Worm (Caenorhabditis elegans): ENCODE measurements around the gene nspe-7.
A peak's percentile ranks its signal among the peaks of the same experiment; 100 is the strongest.

The nspe-7 gene

DNA sequence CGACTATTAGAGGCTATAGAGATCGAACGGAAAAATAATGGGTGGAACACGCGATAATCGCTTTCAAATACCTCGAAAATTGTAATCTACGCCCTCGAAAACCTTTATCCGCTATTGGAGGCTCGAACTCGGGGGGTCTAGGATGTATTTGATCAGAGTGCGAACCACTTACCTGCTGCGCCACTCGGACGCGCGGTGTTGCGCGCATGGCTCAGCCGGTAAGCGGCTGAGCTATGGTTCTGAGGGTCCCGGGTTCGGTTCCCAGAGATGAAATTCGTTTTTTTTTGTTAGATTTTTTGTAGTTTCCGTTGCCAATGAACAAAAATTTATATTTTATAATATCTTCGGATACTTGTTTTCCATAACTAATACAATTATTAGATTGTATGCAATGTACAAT lies 41.2 kb downstream of the nspe-7 start:
- TF ChIP-seq mcd-1 (GFP tag; IDR thresholded peaks at IDR 0.05), result peak; percentile 45
- TF ChIP-seq egrh-3 (GFP tag; IDR thresholded peaks at IDR 0.05), result peak; percentile 51; the same call in 1 of the 2 replicates
- 0 out of 2 replicates have a peak, but pooled peaks have one; percentile 33 for TF ChIP-seq zfh-2 (GFP tag; conservative IDR thresholded peaks at IDR 0.05)
- TF ChIP-seq attf-3 (GFP tag; conservative IDR thresholded peaks at IDR 0.05), result no peak
- no peak for TF ChIP-seq rpc-1 (optimal IDR thresholded peaks at IDR 0.05)
- TF ChIP-seq rpc-1 (tag; optimal IDR thresholded peaks at IDR 0.05), result peak; percentile 54
- no peak for TF ChIP-seq ceh-79 (tag; optimal IDR thresholded peaks at IDR 0.05)
- peak; percentile 90 for TF ChIP-seq ztf-28 (GFP tag; IDR thresholded peaks at IDR 0.05)
- no peak for TF ChIP-seq hrde-1 (tag; optimal IDR thresholded peaks at IDR 0.05; ENCODE audit: borderline replicate concordance)
- no peak for TF ChIP-seq sptf-2 (GFP tag; optimal IDR thresholded peaks at IDR 0.05)
- peak; percentile 77 for TF ChIP-seq tbp1 (GFP tag; optimal IDR thresholded peaks at IDR 0.05)
- no peak for TF ChIP-seq Y79H2A.3 (GFP tag; conservative IDR thresholded peaks at IDR 0.05)
- TF ChIP-seq D2030.7 (GFP tag; IDR thresholded peaks at IDR 0.05), result peak; percentile 63
- no peak for TF ChIP-seq ztf-6 (GFP tag; IDR thresholded peaks at IDR 0.05)
- peak; percentile 41; the same call in 1 of the 2 replicates for TF ChIP-seq pbrm-1 (GFP tag; IDR thresholded peaks at IDR 0.05)

DNA sequence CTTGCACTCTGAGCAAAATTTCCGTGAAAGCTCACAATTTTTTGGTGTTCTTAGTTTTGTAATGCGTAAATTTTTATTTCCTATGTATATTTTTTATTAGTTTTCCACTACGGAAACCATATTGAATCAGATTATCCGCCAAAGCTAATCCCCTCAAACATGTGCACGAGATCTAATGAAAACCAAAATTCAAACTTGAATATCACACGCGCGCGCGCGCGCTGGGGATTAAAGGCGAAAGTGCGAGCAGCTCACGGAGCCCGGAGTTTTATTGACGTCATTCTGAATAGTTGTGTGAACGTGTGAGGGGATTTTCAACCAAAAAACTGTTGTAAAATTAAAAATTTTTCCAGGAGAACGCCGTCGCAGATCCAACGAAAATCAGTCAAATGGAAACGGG lies 41.9 kb downstream of the nspe-7 start:
- TF ChIP-seq bed-1 (GFP tag; IDR thresholded peaks at IDR 0.05), result no peak
- no peak for TF ChIP-seq ZK185.1 (tag; optimal IDR thresholded peaks at IDR 0.05; ENCODE audit: poor library complexity, severe bottlenecking)
- TF ChIP-seq attf-3 (GFP tag; conservative IDR thresholded peaks at IDR 0.05), result no peak
- TF ChIP-seq egl-44 (GFP tag; IDR thresholded peaks at IDR 0.05), result no peak
- TF ChIP-seq zfh-2 (GFP tag; conservative IDR thresholded peaks at IDR 0.05), result peak; percentile 72
- peak; percentile 54; the same call in 1 of the 2 replicates for TF ChIP-seq lin-26 (GFP tag; IDR thresholded peaks at IDR 0.05)

DNA sequence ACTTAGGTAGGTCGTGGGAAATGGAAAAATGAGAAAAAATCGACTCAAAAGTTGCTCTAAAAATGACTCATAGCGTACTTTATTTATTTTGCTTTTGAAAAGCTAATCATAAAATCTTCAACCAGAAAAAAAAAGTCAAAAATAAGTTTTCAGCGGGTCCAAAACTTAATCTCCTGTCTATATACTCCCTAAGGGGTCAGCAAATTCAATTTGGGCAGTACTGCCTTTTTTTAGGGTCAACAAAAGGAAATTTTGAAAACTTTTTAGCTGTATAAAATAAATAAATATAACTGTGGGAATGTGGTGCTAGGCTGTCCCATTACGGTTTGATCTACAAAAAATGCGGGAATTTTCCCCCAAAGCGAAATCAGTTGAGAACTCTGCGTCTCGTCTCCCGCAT lies 42.4 kb downstream of the nspe-7 start:
- TF ChIP-seq rcor-1 (GFP tag; IDR thresholded peaks at IDR 0.05) (no peak), nfya-1 (tag; optimal IDR thresholded peaks at IDR 0.05; ENCODE audit: borderline replicate concordance, insufficient read depth) (no peak), sptf-2 (GFP tag; optimal IDR thresholded peaks at IDR 0.05) (no peak), F52B5.7 (tag; optimal IDR thresholded peaks at IDR 0.05) (no peak), Y67H2A.10 (GFP tag; conservative IDR thresholded peaks at IDR 0.05) (no peak), akir-1 (GFP tag; optimal IDR thresholded peaks at IDR 0.05) (no peak), athp-1 (tag; optimal IDR thresholded peaks at IDR 0.05) (no peak), aptf-2 (GFP tag; conservative IDR thresholded peaks at IDR 0.05) (no peak), pbrm-1 (GFP tag; IDR thresholded peaks at IDR 0.05) (no peak), nhr-90 (tag; optimal IDR thresholded peaks at IDR 0.05) (no peak), B0261.1 (tag; optimal IDR thresholded peaks at IDR 0.05) (no peak), chd-7 (tag; optimal IDR thresholded peaks at IDR 0.05) (no peak), bed-2 (GFP tag; IDR thresholded peaks at IDR 0.05) (no peak), repo-1 (tag; optimal IDR thresholded peaks at IDR 0.05) (no peak), ztf-26 (tag; optimal IDR thresholded peaks at IDR 0.05) (no peak)

DNA sequence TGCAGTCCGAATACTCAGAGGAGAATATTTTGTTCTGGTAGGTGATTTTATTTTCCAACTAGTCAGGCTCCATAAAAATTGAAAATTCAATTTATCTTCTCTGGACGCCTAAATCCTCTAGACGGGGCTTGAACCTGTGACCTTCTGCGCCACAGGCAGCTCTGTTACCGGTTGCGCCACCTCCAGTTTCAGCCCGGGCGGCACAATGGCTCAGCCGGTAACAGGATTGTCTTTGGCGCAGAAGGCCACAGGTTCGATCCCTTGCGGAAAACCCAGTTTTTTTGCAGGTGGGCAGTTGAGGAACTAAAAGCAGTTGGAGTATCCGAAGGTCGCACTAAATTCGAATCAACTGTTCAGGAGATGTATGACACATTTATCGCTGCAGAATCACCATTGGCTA lies 42.9 kb downstream of the nspe-7 start:
- TF ChIP-seq zfh-2 (GFP tag; conservative IDR thresholded peaks at IDR 0.05) (peak; percentile 60), madf-6 (GFP tag; IDR thresholded peaks at IDR 0.05) (peak; percentile 9; the same call in 1 of the 2 replicates), nhr-90 (tag; optimal IDR thresholded peaks at IDR 0.05) (no peak), dox-1 (GFP tag; IDR thresholded peaks at IDR 0.05) (peak; percentile 26; the same call in 1 of the 2 replicates)
